Fruit fly (Drosophila melanogaster) whole organism, embryonic: Measurements from ENCODE around the gene rdhB.
A peak's percentile ranks its signal among the peaks of the same experiment; 100 is the strongest.

Source experiments
- BEAF-32 ChIP-seq: fragments of 200-800 bp; sonication (Bioruptor generic); optimal IDR thresholded peaks from 3 replicates; lab custom pipeline; 2017; ENCODE audit warnings: missing biosample characterization, missing genetic modification characterization, mild to moderate bottlenecking, moderate library complexity, missing genetic modification reagents
- Bgb ChIP-seq: fragments of 200-800 bp; sonication (Bioruptor generic); IDR thresholded peaks from 2 replicates; pipeline ENCODE4 v1.3.6; 2022; ENCODE audit warnings: missing biosample characterization, missing genetic modification characterization; ENCODE audit not compliant: partially characterized antibody
- CG12071 ChIP-seq: fragments of 200-800 bp; sonication (Bioruptor generic); optimal IDR thresholded peaks from 3 replicates; lab custom pipeline; 2018; ENCODE audit warnings: missing biosample characterization, mild to moderate bottlenecking, missing genetic modification characterization
- CG12299 ChIP-seq: fragments of 200-800 bp; sonication (Bioruptor generic); optimal IDR thresholded peaks from 2 replicates; lab custom pipeline; 2018; ENCODE audit warnings: missing biosample characterization, mild to moderate bottlenecking, missing genetic modification characterization
- CG13287 ChIP-seq: fragments of 200-800 bp; sonication (Bioruptor generic); IDR thresholded peaks from 2 replicates; pipeline ENCODE4 v1.3.6; 2022; ENCODE audit warnings: missing biosample characterization, missing genetic modification characterization; ENCODE audit not compliant: partially characterized antibody
- CG14860 ChIP-seq: fragments of 200-800 bp; sonication (Bioruptor generic); IDR thresholded peaks from 3 replicates; pipeline ENCODE4 v1.3.6; 2022; ENCODE audit warnings: missing biosample characterization, missing genetic modification characterization; ENCODE audit not compliant: partially characterized antibody
- CG16813 ChIP-seq: fragments of 200-800 bp; sonication (Bioruptor generic); IDR thresholded peaks from 3 replicates; pipeline ENCODE4 v1.3.6; 2022; ENCODE audit warnings: missing biosample characterization, missing genetic modification characterization; ENCODE audit not compliant: partially characterized antibody
- CG18764 ChIP-seq: fragments of 200-800 bp; sonication (Bioruptor generic); optimal IDR thresholded peaks from 3 replicates; lab custom pipeline; 2016; ENCODE audit warnings: missing biosample characterization, missing genetic modification characterization
- CG2116 ChIP-seq: fragments of 200-800 bp; sonication (Bioruptor generic); optimal IDR thresholded peaks from 3 replicates; lab custom pipeline; 2018; ENCODE audit warnings: missing biosample characterization, mild to moderate bottlenecking, missing genetic modification characterization
- CG2712 ChIP-seq: fragments of 200-800 bp; optimal IDR thresholded peaks from 3 replicates; lab custom pipeline; 2019; ENCODE audit warnings: missing biosample characterization, mild to moderate bottlenecking, missing genetic modification characterization, moderate library complexity
- CG30431 ChIP-seq: fragments of 200-800 bp; sonication (Bioruptor generic); optimal IDR thresholded peaks from 2 replicates; lab custom pipeline; 2017; ENCODE audit warnings: missing biosample characterization, missing genetic modification characterization
- CG31441 ChIP-seq: fragments of 200-800 bp; sonication (Bioruptor generic); IDR thresholded peaks from 2 replicates; pipeline ENCODE4 v1.3.6; 2022; ENCODE audit warnings: missing biosample characterization, missing genetic modification characterization
- CG6272 ChIP-seq: fragments of 200-800 bp; sonication (Bioruptor generic); IDR thresholded peaks from 2 replicates; pipeline ENCODE4 v1.3.6; 2022; ENCODE audit warnings: missing biosample characterization, missing genetic modification characterization
- CG6791 ChIP-seq: fragments of 200-800 bp; sonication (Bioruptor generic); IDR thresholded peaks from 3 replicates; pipeline ENCODE4 v1.3.6; 2022; ENCODE audit warnings: missing biosample characterization, missing genetic modification characterization; ENCODE audit not compliant: partially characterized antibody
- CHES-1-like ChIP-seq: fragments of 200-800 bp; sonication (Bioruptor generic); optimal IDR thresholded peaks from 2 replicates; lab custom pipeline; 2016; ENCODE audit warnings: missing biosample characterization, missing genetic modification characterization
- Dad ChIP-seq: fragments of 200-800 bp; sonication (Bioruptor generic); optimal IDR thresholded peaks from 3 replicates; lab custom pipeline; 2016; ENCODE audit warnings: missing biosample characterization, missing genetic modification characterization
- Doc3 ChIP-seq: fragments of 200-800 bp; sonication (Bioruptor generic); IDR thresholded peaks from 3 replicates; pipeline ENCODE4 v1.3.6; 2022; ENCODE audit warnings: missing biosample characterization, missing genetic modification characterization; ENCODE audit not compliant: partially characterized antibody
- Dp ChIP-seq: fragments of 200-800 bp; sonication (Bioruptor generic); optimal IDR thresholded peaks from 2 replicates; lab custom pipeline; 2018; ENCODE audit warnings: missing biosample characterization, mild to moderate bottlenecking, missing genetic modification characterization, moderate library complexity
- Dref ChIP-seq: fragments of 200-800 bp; sonication (Bioruptor generic); IDR thresholded peaks from 2 replicates; pipeline ENCODE4 v1.3.6; 2022; ENCODE audit warnings: missing biosample characterization, missing genetic modification characterization
- E2f2 ChIP-seq: fragments of 200-800 bp; sonication (Bioruptor generic); IDR thresholded peaks from 2 replicates; pipeline ENCODE4 v1.3.6; 2022; ENCODE audit warnings: missing biosample characterization, missing genetic modification characterization
- HLH4C ChIP-seq: fragments of 200-800 bp; sonication (Bioruptor generic); IDR thresholded peaks from 3 replicates; pipeline ENCODE4 v1.3.6; 2022; ENCODE audit warnings: missing biosample characterization, missing genetic modification characterization; ENCODE audit not compliant: partially characterized antibody
- Hr51 ChIP-seq, 2 experiments: fragments of 200-800 bp; sonication (Bioruptor generic); optimal IDR thresholded peaks; 2 replicates in 1 of 2; 3 replicates in 1 of 2; lab custom pipeline; 2016 to 2018; ENCODE audit warnings: missing biosample characterization in 2 of 2, missing genetic modification characterization in 2 of 2, mild to moderate bottlenecking in 1 of 2, moderate library complexity in 1 of 2
- Jarid2 ChIP-seq: fragments of 200-800 bp; sonication (Bioruptor generic); optimal IDR thresholded peaks from 3 replicates; lab custom pipeline; 2017; ENCODE audit warnings: mild to moderate bottlenecking, missing biosample characterization, missing genetic modification reagents, missing genetic modification characterization
- Lim3 ChIP-seq: fragments of 200-800 bp; sonication (Bioruptor generic); IDR thresholded peaks from 2 replicates; pipeline ENCODE4 v1.3.6; 2022; ENCODE audit warnings: missing biosample characterization, missing genetic modification characterization
- MBD-R2 ChIP-seq: fragments of 200-800 bp; sonication (Bioruptor generic); IDR thresholded peaks from 2 replicates; pipeline ENCODE4 v1.3.6; 2022; ENCODE audit warnings: missing biosample characterization, missing genetic modification characterization
- Opbp ChIP-seq: fragments of 200-800 bp; sonication (Bioruptor generic); IDR thresholded peaks from 3 replicates; pipeline ENCODE4 v1.3.6; 2022; ENCODE audit warnings: missing biosample characterization, missing genetic modification characterization; ENCODE audit not compliant: partially characterized antibody
- Scr ChIP-seq: fragments of 200-800 bp; sonication (Bioruptor generic); IDR thresholded peaks from 2 replicates; pipeline ENCODE4 v1.3.6; 2022; ENCODE audit warnings: missing biosample characterization, missing genetic modification characterization; ENCODE audit not compliant: partially characterized antibody
- ap ChIP-seq: fragments of 200-800 bp; sonication (Bioruptor generic); IDR thresholded peaks from 2 replicates; pipeline ENCODE4 v1.3.6; 2022; ENCODE audit warnings: missing biosample characterization, missing genetic modification characterization
- ato ChIP-seq: fragments of 200-800 bp; sonication (Bioruptor generic); IDR thresholded peaks from 2 replicates; pipeline ENCODE4 v1.3.6; 2022; ENCODE audit warnings: missing biosample characterization, missing genetic modification characterization; ENCODE audit not compliant: partially characterized antibody
- bbx ChIP-seq: fragments of 200-800 bp; sonication (Bioruptor generic); IDR thresholded peaks from 2 replicates; pipeline ENCODE4 v1.3.6; 2022; ENCODE audit warnings: missing biosample characterization, missing genetic modification characterization; ENCODE audit not compliant: partially characterized antibody
- btn ChIP-seq: fragments of 200-800 bp; sonication (Bioruptor generic); optimal IDR thresholded peaks from 2 replicates; lab custom pipeline; 2016; ENCODE audit warnings: missing biosample characterization, missing genetic modification characterization
- crp ChIP-seq, 2 experiments: fragments of 200-800 bp; sonication (Bioruptor generic); optimal IDR thresholded peaks; 2 replicates in 1 of 2; 3 replicates in 1 of 2; lab custom pipeline; 2017; ENCODE audit warnings: missing biosample characterization in 2 of 2, missing genetic modification characterization in 2 of 2, mild to moderate bottlenecking in 1 of 2, moderate library complexity in 1 of 2
- inv ChIP-seq: fragments of 200-800 bp; sonication (Bioruptor generic); IDR thresholded peaks from 2 replicates; pipeline ENCODE4 v1.3.6; 2022; ENCODE audit warnings: missing biosample characterization, missing genetic modification characterization; ENCODE audit not compliant: partially characterized antibody
- mld ChIP-seq: fragments of 200-800 bp; sonication (Bioruptor generic); IDR thresholded peaks from 3 replicates; pipeline ENCODE4 v1.3.6; 2022; ENCODE audit warnings: missing biosample characterization, missing genetic modification characterization; ENCODE audit not compliant: partially characterized antibody
- nerfin-2 ChIP-seq: fragments of 200-800 bp; sonication (Bioruptor generic); IDR thresholded peaks from 2 replicates; pipeline ENCODE4 v1.3.6; 2022; ENCODE audit warnings: missing biosample characterization, missing genetic modification characterization; ENCODE audit not compliant: partially characterized antibody
- pzg ChIP-seq: fragments of 200-800 bp; sonication (Bioruptor generic); optimal IDR thresholded peaks from 3 replicates; lab custom pipeline; 2018; ENCODE audit warnings: missing biosample characterization, mild to moderate bottlenecking, missing genetic modification characterization, moderate library complexity
- sc ChIP-seq, 3 experiments: fragments of >200 bp in 2 of 3; fragments of 200-800 bp in 1 of 3; sonication (Bioruptor generic) in 1 of 3; optimal IDR thresholded peaks; 2 replicates in 2 of 3; 3 replicates in 1 of 3; lab custom pipeline; 2017; ENCODE audit warnings: mild to moderate bottlenecking in 1 of 3, missing biosample characterization in 1 of 3, missing genetic modification characterization in 1 of 3, missing genetic modification reagents in 1 of 3
- scrt ChIP-seq: fragments of 200-800 bp; sonication (Bioruptor generic); optimal IDR thresholded peaks from 2 replicates; lab custom pipeline; 2018; ENCODE audit warnings: missing biosample characterization, mild to moderate bottlenecking, missing genetic modification characterization, moderate library complexity
- sna ChIP-seq: fragments of 200-800 bp; sonication (Bioruptor generic); IDR thresholded peaks from 2 replicates; pipeline ENCODE4 v1.3.6; 2022; ENCODE audit warnings: missing biosample characterization, missing genetic modification characterization; ENCODE audit not compliant: partially characterized antibody
- stwl ChIP-seq: fragments of 200-800 bp; sonication (Bioruptor generic); optimal IDR thresholded peaks from 3 replicates; lab custom pipeline; 2018; ENCODE audit warnings: missing biosample characterization, mild to moderate bottlenecking, missing genetic modification characterization, moderate library complexity
- tna ChIP-seq: fragments of 200-800 bp; sonication (Bioruptor generic); IDR thresholded peaks from 2 replicates; pipeline ENCODE4 v1.3.6; 2022; ENCODE audit warnings: missing biosample characterization, missing genetic modification characterization; ENCODE audit not compliant: partially characterized antibody
- unc-4 ChIP-seq: fragments of 200-800 bp; sonication (Bioruptor generic); IDR thresholded peaks from 2 replicates; pipeline ENCODE4 v1.3.6; 2022; ENCODE audit warnings: missing biosample characterization, missing genetic modification characterization; ENCODE audit not compliant: partially characterized antibody
- z ChIP-seq: fragments of 200-800 bp; sonication (Bioruptor generic); IDR thresholded peaks from 3 replicates; pipeline ENCODE4 v1.3.6; 2022; ENCODE audit warnings: missing biosample characterization, missing genetic modification characterization
- zen2 ChIP-seq: fragments of 200-800 bp; sonication (Bioruptor generic); IDR thresholded peaks from 3 replicates; pipeline ENCODE4 v1.3.6; 2022; ENCODE audit warnings: missing biosample characterization, missing genetic modification characterization; ENCODE audit not compliant: partially characterized antibody

The rdhB gene

dm6 chr3R:22375674-22376073 lies 24.2 kb downstream of the rdhB start, which contains the start of gene CG18596 (continued):
- peak; percentile 98 for TF ChIP-seq CG13287
- TF ChIP-seq Hr51 (GFP tag; optimal IDR thresholded peaks at IDR 0.05; lab: Kevin White, UChicago), result no peak
- peak; percentile 80 for TF ChIP-seq Dp (GFP tag; lab: Kevin White, UChicago)
- TF ChIP-seq ato (GFP tag; lab: Robert Waterston, UW), result peak; percentile 84
- TF ChIP-seq scrt (GFP tag; lab: Kevin White, UChicago), result no peak
- peak; percentile 84; the same call in 2 of the 3 replicates for TF ChIP-seq mld
- peak; percentile 95 for TF ChIP-seq CG14860
- peak; percentile 64 for TF ChIP-seq Dref (GFP tag; lab: Robert Waterston, UW)
- TF ChIP-seq Dad (GFP tag; lab: Kevin White, UChicago), result no peak
- TF ChIP-seq stwl (tag; lab: Kevin White, UChicago), result peak; percentile 75
- peak; percentile 52; the same call in 1 of the 2 replicates for TF ChIP-seq MBD-R2
- TF ChIP-seq Doc3 (GFP tag; lab: Robert Waterston, UW), result peak; percentile 96
- no peak for TF ChIP-seq Jarid2 (GFP tag; lab: Kevin White, UChicago)
- TF ChIP-seq CG18764 (GFP tag; lab: Kevin White, UChicago), result no peak
- peak; percentile 92 for TF ChIP-seq CG16813 (GFP tag; lab: Robert Waterston, UW)
- TF ChIP-seq tna (GFP tag; lab: Robert Waterston, UW), result peak; percentile 88
- TF ChIP-seq z (GFP tag; lab: Robert Waterston, UW), result 0 out of 3 replicates have a peak, but pooled peaks have one; percentile 5
- peak in 1 of 2 experiments; percentile 73 for TF ChIP-seq crp (GFP tag; optimal IDR thresholded peaks at IDR 0.05; lab: Kevin White, UChicago)
- peak; percentile 88 for TF ChIP-seq inv (GFP tag; lab: Robert Waterston, UW)

- TF ChIP-seq nerfin-2 (GFP tag; lab: Robert Waterston, UW), result peak; percentile 58
- peak; percentile 84 for TF ChIP-seq E2f2 (GFP tag; lab: Robert Waterston, UW)
- TF ChIP-seq sna (GFP tag; lab: Robert Waterston, UW), result peak; percentile 47
- TF ChIP-seq zen2 (GFP tag; lab: Robert Waterston, UW), result peak; percentile 41; the same call in 2 of the 3 replicates
- TF ChIP-seq Opbp (GFP tag; lab: Robert Waterston, UW), result peak; percentile 10; the same call in 2 of the 3 replicates
- TF ChIP-seq Lim3 (GFP tag; lab: Robert Waterston, UW), result no peak
- TF ChIP-seq CG12071 (GFP tag; lab: Kevin White, UChicago), result no peak
- peak; percentile 73 for TF ChIP-seq CG13287
- TF ChIP-seq sc (optimal IDR thresholded peaks at IDR 0.05; lab: Kevin White, UChicago), result no peak
- TF ChIP-seq sc (GFP tag; optimal IDR thresholded peaks at IDR 0.05; lab: Kevin White, UChicago), result no peak
- TF ChIP-seq btn (GFP tag; lab: Kevin White, UChicago), result no peak
- TF ChIP-seq CG31441, result no peak
- peak in 1 of 2 experiments; percentile 84 for TF ChIP-seq crp (GFP tag; optimal IDR thresholded peaks at IDR 0.05; lab: Kevin White, UChicago)
- peak; percentile 28 for TF ChIP-seq pzg
- TF ChIP-seq Bgb (GFP tag; lab: Robert Waterston, UW), result peak; percentile 33; the same call in 1 of the 2 replicates
- peak; percentile 48 for TF ChIP-seq stwl (tag; lab: Kevin White, UChicago)
- TF ChIP-seq CHES-1-like (GFP tag; lab: Kevin White, UChicago), result no peak
- peak; percentile 74 for TF ChIP-seq HLH4C
- TF ChIP-seq CG12299 (tag; lab: Kevin White, UChicago), result no peak
- no peak for TF ChIP-seq CG30431 (GFP tag; lab: Kevin White, UChicago)
- TF ChIP-seq BEAF-32 (GFP tag; lab: Kevin White, UChicago), result peak; percentile 31
- peak; percentile 61 for TF ChIP-seq bbx
- peak; percentile 53 for TF ChIP-seq MBD-R2
- TF ChIP-seq ap, result no peak
- peak; percentile 79 for TF ChIP-seq Dp (GFP tag; lab: Kevin White, UChicago)
- no peak for TF ChIP-seq CG2712 (tag; lab: Kevin White, UChicago)
- TF ChIP-seq CG6272 (GFP tag; lab: Robert Waterston, UW), result no peak
- peak; percentile 59 for TF ChIP-seq Scr (GFP tag; lab: Robert Waterston, UW)
- peak; percentile 23; the same call in 1 of the 3 replicates for TF ChIP-seq CG6791 (GFP tag; lab: Robert Waterston, UW)
- TF ChIP-seq unc-4 (GFP tag; lab: Robert Waterston, UW), result peak; percentile 55
- TF ChIP-seq Doc3 (GFP tag; lab: Robert Waterston, UW), result 0 out of 3 replicates have a peak, but pooled peaks have one; percentile 19
- peak; percentile 18 for TF ChIP-seq CG2116 (GFP tag; lab: Kevin White, UChicago)
- peak; percentile 63 for TF ChIP-seq Dref (GFP tag; lab: Robert Waterston, UW)
Observed at dm6 chr3R:22379942-22380341, 28.4 kb downstream of the rdhB start, which contains the start of gene CG34149. TSS of gene CG34149 (plus strand) at chr3R:22380128.
